Worm (Caenorhabditis elegans) whole organism, late embryonic: ENCODE results near the gene ZK1320.3.

Experiments used
- C38D4.7 ChIP-seq: fragments of 200-800 bp; sonication (Bioruptor generic); optimal IDR thresholded peaks from 2 replicates; lab custom pipeline; 2018; ENCODE audit warnings: mild to moderate bottlenecking, missing genetic modification characterization, moderate library complexity, missing compliant biosample characterization
- K09A11.1 ChIP-seq: sonication (generic microtip); optimal IDR thresholded peaks from 2 replicates; lab custom pipeline; 2017; ENCODE audit warnings: antibody characterized with exemption, mild to moderate bottlenecking, missing genetic modification characterization, missing compliant biosample characterization; ENCODE audit not compliant: insufficient read depth
- ceh-9 ChIP-seq: sonication (generic microtip); optimal IDR thresholded peaks from 2 replicates; lab custom pipeline; 2016; ENCODE audit warnings: mild to moderate bottlenecking, missing genetic modification characterization, inconsistent platforms, missing compliant biosample characterization
- nhr-11 ChIP-seq: fragments of 150-350 bp; optimal IDR thresholded peaks from 2 replicates; lab custom pipeline; 2014; ENCODE audit warnings: missing biosample characterization, missing genetic modification characterization

ce11 chrII:9679842-9680241, 19.6 kb upstream of the ZK1320.3 start:
- TF ChIP-seq ceh-9 (tag; lab: Kevin White, UChicago), result no peak
- TF ChIP-seq nhr-11 (tag; lab: Kevin White, UChicago), result no peak
- TF ChIP-seq K09A11.1 (tag; lab: Kevin White, UChicago), result no peak
- TF ChIP-seq C38D4.7 (GFP tag; lab: Kevin White, UChicago), result no peak
